Worm (Caenorhabditis elegans): ENCODE data around the gene srz-99.

DNA sequence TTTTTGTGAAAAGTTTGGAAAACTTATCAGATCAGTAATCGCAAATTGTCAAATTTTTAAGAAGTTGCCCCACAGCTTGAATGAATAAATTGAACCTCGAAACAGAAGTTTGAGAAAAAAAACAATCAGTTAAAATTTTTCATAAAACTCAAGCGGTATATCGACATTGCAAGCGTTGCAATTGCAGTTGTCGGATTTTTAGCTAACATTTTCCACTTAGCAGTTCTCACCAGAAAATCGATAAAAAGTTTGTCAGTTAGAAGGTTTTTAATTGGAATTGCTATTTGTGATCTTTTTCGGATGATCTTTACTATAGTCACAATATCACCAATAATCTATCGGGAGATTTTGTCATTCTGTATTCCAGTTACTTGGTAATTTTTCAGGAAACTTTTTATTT, 44.3 kb upstream of the srz-99 start, which contains the start of gene srw-43:
- TF ChIP-seq unc-62 (GFP tag; optimal IDR thresholded peaks at IDR 0.05 in 1 of 2): no peak
- no peak for TF ChIP-seq unc-62 (tag; optimal IDR thresholded peaks at IDR 0.05)
- TF ChIP-seq nhr-25 (tag; optimal IDR thresholded peaks at IDR 0.05; ENCODE audit: borderline replicate concordance, insufficient read depth): no peak
- no peak for TF ChIP-seq ceh-82 (tag; optimal IDR thresholded peaks at IDR 0.05)
- no peak for TF ChIP-seq daf-12 (tag; optimal IDR thresholded peaks at IDR 0.05)
- no peak for TF ChIP-seq ama-1 (optimal IDR thresholded peaks at IDR 0.05)
- TF ChIP-seq hlh-30 (tag; optimal IDR thresholded peaks at IDR 0.05; ENCODE audit: insufficient read depth): no peak

Data from whole organism, L4 larva.